Fruit fly (Drosophila melanogaster) S2 (cell line): ENCODE data around the gene Sgs5bis.

Experiments
- CG8478 ChIP-seq: fragments of >200 bp; optimal IDR thresholded peaks from 2 replicates; lab custom pipeline; 2018
- CTCF ChIP-seq, 2 experiments: fragments of >200 bp; optimal IDR thresholded peaks; 2 replicates each; lab custom pipeline; 2018

- TF ChIP-seq CTCF (optimal IDR thresholded peaks at IDR 0.05; lab: Kevin White, UChicago) (no peak), CG8478 (lab: Kevin White, UChicago) (no peak)
These were observed 21.6 kb downstream of the Sgs5bis start for dm6 chr3R:17615746-17616145.
